Fruit fly (Drosophila melanogaster): ENCODE measurements around the gene Top1.

Gene Top1

DNA sequence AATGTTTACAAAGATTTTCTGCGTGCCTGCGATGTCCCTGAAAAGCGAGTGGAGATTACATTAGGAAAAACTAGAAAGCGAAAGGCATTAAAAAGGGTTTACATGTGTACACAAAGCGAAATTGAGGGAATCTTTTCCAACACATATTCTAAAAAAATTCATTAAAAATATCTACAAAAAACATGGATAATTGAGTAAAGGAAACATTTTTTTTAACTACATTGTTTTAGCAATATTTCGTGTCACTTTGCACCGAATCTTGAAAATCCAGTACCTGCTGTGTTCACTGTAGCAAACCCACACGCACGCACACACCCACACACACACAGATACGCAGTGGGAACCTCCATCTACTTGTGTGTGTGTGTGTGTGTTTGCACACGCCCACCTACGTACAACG is 15.1 kb upstream of the Top1 start (continued):
- no peak for TF ChIP-seq CkIIα-i1 (GFP tag; IDR thresholded peaks at IDR 0.05)
- peak; percentile 72 for TF ChIP-seq slbo (GFP tag; IDR thresholded peaks at IDR 0.05)
- TF ChIP-seq CG13624 (GFP tag; optimal IDR thresholded peaks at IDR 0.05), result peak; percentile 36
- no peak for TF ChIP-seq dmrt11E (tag; optimal IDR thresholded peaks at IDR 0.05)
- no peak for TF ChIP-seq Doc2 (GFP tag; IDR thresholded peaks at IDR 0.05)
- TF ChIP-seq CG12155 (GFP tag; optimal IDR thresholded peaks at IDR 0.05), result no peak
- no peak for TF ChIP-seq crol (GFP tag; IDR thresholded peaks at IDR 0.05)
- peak; percentile 27 for TF ChIP-seq caup (GFP tag; optimal IDR thresholded peaks at IDR 0.05; ENCODE audit: severe bottlenecking)
- TF ChIP-seq Atf6 (GFP tag; IDR thresholded peaks at IDR 0.05), result peak; percentile 32; the same call in 1 of the 2 replicates
- no peak for TF ChIP-seq kah (GFP tag; optimal IDR thresholded peaks at IDR 0.05)
- TF ChIP-seq CG12236 (GFP tag; optimal IDR thresholded peaks at IDR 0.05), result no peak
- TF ChIP-seq Dbx (GFP tag; IDR thresholded peaks at IDR 0.05), result peak; percentile 66
- TF ChIP-seq nom (GFP tag; optimal IDR thresholded peaks at IDR 0.05), result no peak
- TF ChIP-seq CG9932 (GFP tag; IDR thresholded peaks at IDR 0.05), result peak; percentile 54
- no peak for TF ChIP-seq Xrp1 (GFP tag; IDR thresholded peaks at IDR 0.05)
- TF ChIP-seq CG4820 (GFP tag; optimal IDR thresholded peaks at IDR 0.05), result no peak
- TF ChIP-seq Bdp1 (GFP tag; optimal IDR thresholded peaks at IDR 0.05), result no peak
- TF ChIP-seq CG32767 (GFP tag; IDR thresholded peaks at IDR 0.05), result no peak
- no peak for TF ChIP-seq Usf (GFP tag; optimal IDR thresholded peaks at IDR 0.05)
- peak; percentile 47 for TF ChIP-seq gem (tag; optimal IDR thresholded peaks at IDR 0.05)
- no peak for TF ChIP-seq slp2 (GFP tag; optimal IDR thresholded peaks at IDR 0.05)
- TF ChIP-seq CG17359 (tag; optimal IDR thresholded peaks at IDR 0.05), result peak; percentile 9
- no peak for TF ChIP-seq disco-r (GFP tag; optimal IDR thresholded peaks at IDR 0.05)
- TF ChIP-seq Mrtf (GFP tag; IDR thresholded peaks at IDR 0.05), result no peak
- TF ChIP-seq CG17829 (tag; optimal IDR thresholded peaks at IDR 0.05), result no peak
- TF ChIP-seq CG4404 (GFP tag; IDR thresholded peaks at IDR 0.05), result no peak
- no peak for TF ChIP-seq Tbp (GFP tag; optimal IDR thresholded peaks at IDR 0.05)
- no peak for TF ChIP-seq CG14710 (tag; optimal IDR thresholded peaks at IDR 0.05)
- TF ChIP-seq tup (GFP tag; optimal IDR thresholded peaks at IDR 0.05), result no peak
- TF ChIP-seq NFAT (GFP tag; IDR thresholded peaks at IDR 0.05), result 0 out of 2 replicates have a peak, but pooled peaks have one; percentile 9
- TF ChIP-seq CG7839 (tag; optimal IDR thresholded peaks at IDR 0.05), result peak; percentile 5
- no peak for TF ChIP-seq usp (GFP tag; optimal IDR thresholded peaks at IDR 0.05)
- TF ChIP-seq CoRest (tag; optimal IDR thresholded peaks at IDR 0.05), result peak; percentile 16
- TF ChIP-seq CG11504 (tag; optimal IDR thresholded peaks at IDR 0.05), result peak; percentile 37
- no peak for TF ChIP-seq pnt (GFP tag; optimal IDR thresholded peaks at IDR 0.05)
- peak; percentile 26; the same call in 2 of the 3 replicates for TF ChIP-seq B-H1 (GFP tag; IDR thresholded peaks at IDR 0.05)
- no peak for TF ChIP-seq H15 (GFP tag; IDR thresholded peaks at IDR 0.05)
- peak; percentile 36; the same call in 1 of the 2 replicates for TF ChIP-seq vvl (GFP tag; IDR thresholded peaks at IDR 0.05)
- peak; percentile 28 for TF ChIP-seq scrt (GFP tag; optimal IDR thresholded peaks at IDR 0.05)
- TF ChIP-seq nerfin-1 (tag; optimal IDR thresholded peaks at IDR 0.05), result no peak
- no peak for TF ChIP-seq wor (GFP tag; IDR thresholded peaks at IDR 0.05)
- peak; percentile 7 for TF ChIP-seq Hsf (GFP tag; optimal IDR thresholded peaks at IDR 0.05)
- no peak for TF ChIP-seq Hr39 (optimal IDR thresholded peaks at IDR 0.05)
- no peak for TF ChIP-seq bcd (GFP tag; optimal IDR thresholded peaks at IDR 0.05)
- TF ChIP-seq pan (optimal IDR thresholded peaks at IDR 0.05), result no peak
- peak in 1 of 2 experiments; percentile 46 for TF ChIP-seq pan (GFP tag; optimal IDR thresholded peaks at IDR 0.05 in 1 of 2, IDR thresholded peaks at IDR 0.05 in 1 of 2)
- TF ChIP-seq exex (tag; optimal IDR thresholded peaks at IDR 0.05), result no peak
- TF ChIP-seq h (optimal IDR thresholded peaks at IDR 0.05), result no peak
- peak; percentile 22 for TF ChIP-seq CG6813 (GFP tag; optimal IDR thresholded peaks at IDR 0.05)
- TF ChIP-seq ase (GFP tag; IDR thresholded peaks at IDR 0.05), result no peak
- no peak for TF ChIP-seq z (GFP tag; IDR thresholded peaks at IDR 0.05)
- no peak for TF ChIP-seq Jarid2 (GFP tag; optimal IDR thresholded peaks at IDR 0.05)
- no peak for TF ChIP-seq Kr (GFP tag; optimal IDR thresholded peaks at IDR 0.05)
